Worm (Caenorhabditis elegans): ENCODE measurements around the gene B0303.11.
A peak's percentile ranks its signal among the peaks of the same experiment; 100 is the strongest.

DNA sequence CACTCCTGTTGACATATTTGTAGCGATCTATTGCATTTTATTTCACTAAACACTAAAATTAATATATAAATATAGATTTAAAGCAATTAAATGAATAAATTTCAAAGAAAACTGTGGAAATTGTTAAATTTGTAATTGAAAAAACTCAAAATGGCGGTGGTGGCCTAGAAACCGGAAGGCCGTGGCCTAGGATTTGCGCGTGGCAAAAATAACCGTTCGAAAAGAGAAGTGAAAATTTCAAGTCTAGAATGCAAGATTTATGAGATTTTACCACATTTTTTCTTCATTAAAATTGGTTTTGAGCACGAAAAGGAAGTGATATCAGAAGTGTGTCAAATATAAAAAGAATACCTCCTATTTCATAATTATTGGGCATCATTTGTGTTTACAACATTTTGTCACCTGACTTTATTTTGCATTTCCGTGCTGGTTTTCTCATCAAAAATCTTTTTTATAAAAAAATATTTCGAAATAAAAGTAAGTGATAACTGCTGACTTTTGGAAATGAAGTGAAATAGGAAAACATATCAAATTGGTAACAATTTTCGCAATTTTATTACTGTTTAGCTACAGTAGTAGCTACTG is 26.4 kb downstream of the B0303.11 start, which contains the start of gene fli-1:
- TF ChIP-seq ets-7 (tag; optimal IDR thresholded peaks at IDR 0.05) = no peak
- TF ChIP-seq ama-1 (optimal IDR thresholded peaks at IDR 0.05) = no peak
- peak; percentile 45; the same call in 1 of the 2 replicates for TF ChIP-seq tbx-37 (GFP tag; conservative IDR thresholded peaks at IDR 0.05)
- TF ChIP-seq ceh-13 (GFP tag; optimal IDR thresholded peaks at IDR 0.05) = no peak
- TF ChIP-seq pes-1 (GFP tag; IDR thresholded peaks at IDR 0.05) = no peak
- no peak for TF ChIP-seq tbx-11 (GFP tag; IDR thresholded peaks at IDR 0.05)
- no peak for TF ChIP-seq F13C5.2 (tag; optimal IDR thresholded peaks at IDR 0.05)
- TF ChIP-seq aly-1 (tag; optimal IDR thresholded peaks at IDR 0.05) = no peak
- no peak for TF ChIP-seq flt-1 (GFP tag; IDR thresholded peaks at IDR 0.05)
